Fruit fly (Drosophila melanogaster) whole organism, adult: Measurements from ENCODE around the gene Cp19.

Experiments
- CG11617 ChIP-seq: fragments of 200-800 bp; sonication (Bioruptor generic); optimal IDR thresholded peaks from 2 replicates; lab custom pipeline; 2017; ENCODE audit warnings: mild to moderate bottlenecking, missing biosample characterization, missing genetic modification reagents, missing genetic modification characterization
- CG12768 ChIP-seq: fragments of 200-800 bp; sonication (Bioruptor generic); optimal IDR thresholded peaks from 2 replicates; lab custom pipeline; 2017; ENCODE audit warnings: missing biosample characterization, missing genetic modification characterization, mild to moderate bottlenecking, moderate library complexity, missing genetic modification reagents
- CG14711 ChIP-seq: fragments of 200-800 bp; sonication (Bioruptor generic); optimal IDR thresholded peaks from 2 replicates; lab custom pipeline; 2018; ENCODE audit warnings: missing biosample characterization, mild to moderate bottlenecking, missing genetic modification characterization, moderate library complexity
- CG1620 ChIP-seq: fragments of 200-800 bp; sonication (Bioruptor generic); optimal IDR thresholded peaks from 2 replicates; lab custom pipeline; 2016; ENCODE audit warnings: missing biosample characterization, missing genetic modification characterization
- CG33017 ChIP-seq: fragments of 200-800 bp; sonication (Bioruptor generic); optimal IDR thresholded peaks from 2 replicates; lab custom pipeline; 2018; ENCODE audit warnings: missing biosample characterization, mild to moderate bottlenecking, missing genetic modification characterization, moderate library complexity
- CG5204 ChIP-seq: fragments of 200-800 bp; sonication (Bioruptor generic); optimal IDR thresholded peaks from 2 replicates; lab custom pipeline; 2016; ENCODE audit warnings: missing biosample characterization, missing genetic modification characterization
- CG7045 ChIP-seq: fragments of 200-800 bp; sonication (Bioruptor generic); optimal IDR thresholded peaks from 2 replicates; lab custom pipeline; 2017; ENCODE audit warnings: missing biosample characterization, mild to moderate bottlenecking, missing genetic modification characterization
- CG7101 ChIP-seq: fragments of 200-800 bp; sonication (Bioruptor generic); optimal IDR thresholded peaks from 2 replicates; lab custom pipeline; 2018; ENCODE audit warnings: missing biosample characterization, mild to moderate bottlenecking, missing genetic modification characterization, moderate library complexity
- Clk ChIP-seq: fragments of 200-800 bp; sonication (Bioruptor generic); optimal IDR thresholded peaks from 2 replicates; lab custom pipeline; 2017; ENCODE audit warnings: missing biosample characterization, missing genetic modification characterization
- Crg-1 ChIP-seq: fragments of 200-800 bp; sonication (Bioruptor generic); optimal IDR thresholded peaks from 2 replicates; lab custom pipeline; 2016; ENCODE audit warnings: missing biosample characterization, missing genetic modification characterization
- Hr96 ChIP-seq: fragments of 200-800 bp; sonication (Bioruptor generic); optimal IDR thresholded peaks from 2 replicates; lab custom pipeline; 2016; ENCODE audit warnings: missing biosample characterization, missing genetic modification characterization
- Mnt ChIP-seq: fragments of 200-800 bp; sonication (Bioruptor generic); optimal IDR thresholded peaks from 2 replicates; lab custom pipeline; 2016; ENCODE audit warnings: missing biosample characterization, mild to moderate bottlenecking, missing genetic modification characterization
- bab1 ChIP-seq: fragments of 200-800 bp; sonication (Bioruptor generic); optimal IDR thresholded peaks from 3 replicates; lab custom pipeline; 2019; ENCODE audit warnings: missing biosample characterization, mild to moderate bottlenecking, missing genetic modification characterization, moderate library complexity
- cic ChIP-seq: fragments of 200-800 bp; sonication (Bioruptor generic); optimal IDR thresholded peaks from 2 replicates; lab custom pipeline; 2017; ENCODE audit warnings: missing biosample characterization, mild to moderate bottlenecking, missing genetic modification characterization, moderate library complexity
- cnc ChIP-seq, 2 experiments: fragments of >200 bp; optimal IDR thresholded peaks; 2 replicates each; lab custom pipeline; 2017
- kay ChIP-seq: fragments of 200-800 bp; sonication (Bioruptor generic); peaks from one replicate; lab custom pipeline; 2016; ENCODE audit warnings: missing biosample characterization, missing genetic modification characterization, borderline replicate concordance
- ovo ChIP-seq: fragments of 200-800 bp; sonication (Bioruptor generic); optimal IDR thresholded peaks from 2 replicates; lab custom pipeline; 2016; ENCODE audit warnings: missing biosample characterization, missing genetic modification characterization
- pad ChIP-seq: fragments of 200-800 bp; sonication (Bioruptor generic); optimal IDR thresholded peaks from 3 replicates; lab custom pipeline; 2017; ENCODE audit warnings: missing biosample characterization, missing genetic modification characterization, mild to moderate bottlenecking, moderate library complexity, missing genetic modification reagents
- tj ChIP-seq: fragments of 200-800 bp; sonication (Bioruptor generic); optimal IDR thresholded peaks from 3 replicates; lab custom pipeline; 2017; ENCODE audit warnings: missing biosample characterization, mild to moderate bottlenecking, missing genetic modification characterization, moderate library complexity
- toe ChIP-seq: fragments of 200-800 bp; sonication (Bioruptor generic); optimal IDR thresholded peaks from 2 replicates; lab custom pipeline; 2016; ENCODE audit warnings: missing biosample characterization, missing genetic modification characterization

Cp19 gene

dm6 chr3L:8700643-8701208, 28.9 kb upstream of the Cp19 start:
- TF ChIP-seq cnc (optimal IDR thresholded peaks at IDR 0.05; lab: Kevin White, UChicago) (no peak), Mnt (GFP tag; lab: Kevin White, UChicago) (peak; percentile 37), CG7045 (GFP tag; lab: Kevin White, UChicago) (peak; percentile 79), CG5204 (peak; percentile 89), toe (GFP tag; lab: Kevin White, UChicago) (peak; percentile 77), CG1620 (GFP tag; lab: Kevin White, UChicago) (peak; percentile 47), CG7101 (tag; lab: Kevin White, UChicago) (peak; percentile 95), kay (GFP tag; lab: Kevin White, UChicago) (peak; percentile 90), Hr96 (GFP tag; lab: Kevin White, UChicago) (peak; percentile 88), cic (GFP tag; lab: Kevin White, UChicago) (no peak), pad (GFP tag; lab: Kevin White, UChicago) (peak; percentile 63), CG33017 (tag; lab: Kevin White, UChicago) (peak; percentile 84), Crg-1 (GFP tag; lab: Kevin White, UChicago) (peak; percentile 4), CG14711 (tag; lab: Kevin White, UChicago) (peak; percentile 49), Clk (peak; percentile 34), CG11617 (GFP tag; lab: Kevin White, UChicago) (peak; percentile 94), ovo (GFP tag; lab: Kevin White, UChicago) (peak; percentile 51), CG12768 (peak; percentile 78), tj (GFP tag; lab: Kevin White, UChicago) (peak; percentile 57), bab1 (GFP tag; lab: Kevin White, UChicago) (no peak)

- TF ChIP-seq Mnt (GFP tag; lab: Kevin White, UChicago) (no peak), CG14711 (tag; lab: Kevin White, UChicago) (no peak), CG33017 (tag; lab: Kevin White, UChicago) (no peak), Crg-1 (GFP tag; lab: Kevin White, UChicago) (no peak), pad (GFP tag; lab: Kevin White, UChicago) (no peak), CG7045 (GFP tag; lab: Kevin White, UChicago) (no peak), CG11617 (GFP tag; lab: Kevin White, UChicago) (no peak), ovo (GFP tag; lab: Kevin White, UChicago) (no peak), tj (GFP tag; lab: Kevin White, UChicago) (no peak), cic (GFP tag; lab: Kevin White, UChicago) (no peak), Clk (no peak), kay (GFP tag; lab: Kevin White, UChicago) (no peak), CG1620 (GFP tag; lab: Kevin White, UChicago) (no peak), CG12768 (no peak), Hr96 (GFP tag; lab: Kevin White, UChicago) (no peak), cnc (optimal IDR thresholded peaks at IDR 0.05; lab: Kevin White, UChicago) (no peak), bab1 (GFP tag; lab: Kevin White, UChicago) (no peak), toe (GFP tag; lab: Kevin White, UChicago) (no peak)
Measured at dm6 chr3L:8701697-8702349, 27.8 kb upstream of the Cp19 start.

dm6 chr3L:8702448-8702847, 27.2 kb upstream of the Cp19 start:
- peak; percentile 55 for TF ChIP-seq Mnt (GFP tag; lab: Kevin White, UChicago)
- TF ChIP-seq bab1 (GFP tag; lab: Kevin White, UChicago): no peak
- peak; percentile 81 for TF ChIP-seq Crg-1 (GFP tag; lab: Kevin White, UChicago)
- TF ChIP-seq CG12768: peak; percentile 80
- TF ChIP-seq tj (GFP tag; lab: Kevin White, UChicago): no peak
- TF ChIP-seq CG5204: peak; percentile 38
- TF ChIP-seq CG11617 (GFP tag; lab: Kevin White, UChicago): peak; percentile 79
- peak; percentile 53 for TF ChIP-seq Hr96 (GFP tag; lab: Kevin White, UChicago)
- peak; percentile 62 for TF ChIP-seq Clk
- TF ChIP-seq toe (GFP tag; lab: Kevin White, UChicago): peak; percentile 38
- TF ChIP-seq CG1620 (GFP tag; lab: Kevin White, UChicago): peak; percentile 76
- peak; percentile 78 for TF ChIP-seq cic (GFP tag; lab: Kevin White, UChicago)
- TF ChIP-seq pad (GFP tag; lab: Kevin White, UChicago): peak; percentile 64
- TF ChIP-seq ovo (GFP tag; lab: Kevin White, UChicago): peak; percentile 87
- peak; percentile 67 for TF ChIP-seq CG14711 (tag; lab: Kevin White, UChicago)
- peak; percentile 69 for TF ChIP-seq CG33017 (tag; lab: Kevin White, UChicago)
- no peak for TF ChIP-seq cnc (optimal IDR thresholded peaks at IDR 0.05; lab: Kevin White, UChicago)
- TF ChIP-seq CG7101 (tag; lab: Kevin White, UChicago): peak; percentile 88
- TF ChIP-seq CG7045 (GFP tag; lab: Kevin White, UChicago): peak; percentile 77
- peak; percentile 89 for TF ChIP-seq kay (GFP tag; lab: Kevin White, UChicago)

dm6 chr3L:8703707-8704236, 25.9 kb upstream of the Cp19 start:
- TF ChIP-seq CG14711 (tag; lab: Kevin White, UChicago) (no peak), Mnt (GFP tag; lab: Kevin White, UChicago) (no peak), Crg-1 (GFP tag; lab: Kevin White, UChicago) (no peak), CG7045 (GFP tag; lab: Kevin White, UChicago) (no peak), bab1 (GFP tag; lab: Kevin White, UChicago) (no peak), kay (GFP tag; lab: Kevin White, UChicago) (no peak), cnc (optimal IDR thresholded peaks at IDR 0.05; lab: Kevin White, UChicago) (no peak), CG11617 (GFP tag; lab: Kevin White, UChicago) (no peak), toe (GFP tag; lab: Kevin White, UChicago) (no peak), CG7101 (tag; lab: Kevin White, UChicago) (no peak), Hr96 (GFP tag; lab: Kevin White, UChicago) (no peak), tj (GFP tag; lab: Kevin White, UChicago) (no peak), CG33017 (tag; lab: Kevin White, UChicago) (no peak), cic (GFP tag; lab: Kevin White, UChicago) (no peak), CG5204 (no peak), Clk (no peak)
